Fruit fly (Drosophila melanogaster): Measurements from ENCODE around the gene Lint-1.

The Lint-1 gene

dm6 chrX:11146598-11147176 lies 2.4 kb upstream of the Lint-1 start (continued):
- TF ChIP-seq hkb (optimal IDR thresholded peaks at IDR 0.05) (no peak), hkb (GFP tag; IDR thresholded peaks at IDR 0.05) (peak; percentile 64), CG9932 (GFP tag; IDR thresholded peaks at IDR 0.05) (0 out of 2 replicates have a peak, but pooled peaks have one; percentile 20), Rfx (GFP tag; IDR thresholded peaks at IDR 0.05) (0 out of 2 replicates have a peak, but pooled peaks have one; percentile 26), bsh (GFP tag; optimal IDR thresholded peaks at IDR 0.05) (peak in 1 of 2 experiments; percentile 26), CG7963 (GFP tag; IDR thresholded peaks at IDR 0.05; ENCODE audit: partially characterized antibody) (no peak), CG10209 (GFP tag; optimal IDR thresholded peaks at IDR 0.05) (no peak), nmo (GFP tag; optimal IDR thresholded peaks at IDR 0.05) (peak; percentile 39), CG7745 (tag; optimal IDR thresholded peaks at IDR 0.05) (no peak), CG16779 (GFP tag; IDR thresholded peaks at IDR 0.05) (0 out of 2 replicates have a peak, but pooled peaks have one; percentile 34), da (GFP tag; optimal IDR thresholded peaks at IDR 0.05) (peak; percentile 3), CG7839 (tag; optimal IDR thresholded peaks at IDR 0.05) (peak; percentile 14), ato (GFP tag; IDR thresholded peaks at IDR 0.05; ENCODE audit: partially characterized antibody) (no peak), Atf6 (GFP tag; IDR thresholded peaks at IDR 0.05) (peak; percentile 24; the same call in 1 of the 2 replicates), Dfd (GFP tag; optimal IDR thresholded peaks at IDR 0.05) (no peak), gro (GFP tag; optimal IDR thresholded peaks at IDR 0.05) (peak; percentile 4), CG14860 (GFP tag; IDR thresholded peaks at IDR 0.05; ENCODE audit: partially characterized antibody) (no peak), kay (GFP tag; optimal IDR thresholded peaks at IDR 0.05) (no peak), CG3838 (GFP tag; optimal IDR thresholded peaks at IDR 0.05) (no peak), unpg (GFP tag; optimal IDR thresholded peaks at IDR 0.05) (peak; percentile 21), al (GFP tag; IDR thresholded peaks at IDR 0.05) (0 out of 2 replicates have a peak, but pooled peaks have one; percentile 20), Fer3 (tag; optimal IDR thresholded peaks at IDR 0.05) (no peak), org-1 (GFP tag; optimal IDR thresholded peaks at IDR 0.05) (peak; percentile 33), ind (GFP tag; optimal IDR thresholded peaks at IDR 0.05) (peak; percentile 27), Hr78 (GFP tag; optimal IDR thresholded peaks at IDR 0.05) (no peak), CG1832 (GFP tag; optimal IDR thresholded peaks at IDR 0.05) (peak; percentile 41), lilli (GFP tag; optimal IDR thresholded peaks at IDR 0.05) (peak; percentile 4), aop (GFP tag; IDR thresholded peaks at IDR 0.05) (no peak)

- no peak for TF ChIP-seq bcd (GFP tag; optimal IDR thresholded peaks at IDR 0.05)
- no peak for TF ChIP-seq CrebB (tag; optimal IDR thresholded peaks at IDR 0.05)
- no peak for TF ChIP-seq amos (GFP tag; IDR thresholded peaks at IDR 0.05; ENCODE audit: partially characterized antibody)
- TF ChIP-seq Oli (tag; optimal IDR thresholded peaks at IDR 0.05), result no peak
- TF ChIP-seq nerfin-1 (tag; optimal IDR thresholded peaks at IDR 0.05), result peak; percentile 64
- peak; percentile 83 for TF ChIP-seq cg (GFP tag; optimal IDR thresholded peaks at IDR 0.05)
- no peak for TF ChIP-seq zen (tag; optimal IDR thresholded peaks at IDR 0.05)
- TF ChIP-seq NK7.1 (GFP tag; optimal IDR thresholded peaks at IDR 0.05), result no peak
- no peak for TF ChIP-seq CG3065 (GFP tag; optimal IDR thresholded peaks at IDR 0.05)
- TF ChIP-seq Adf1 (GFP tag; IDR thresholded peaks at IDR 0.05), result peak; percentile 93
- TF ChIP-seq aop (GFP tag; IDR thresholded peaks at IDR 0.05), result no peak
- no peak for TF ChIP-seq Stat92E (GFP tag; optimal IDR thresholded peaks at IDR 0.05)
- no peak for TF ChIP-seq klu (GFP tag; IDR thresholded peaks at IDR 0.05)
- no peak for TF ChIP-seq onecut (GFP tag; IDR thresholded peaks at IDR 0.05)
- no peak for TF ChIP-seq ro (GFP tag; IDR thresholded peaks at IDR 0.05)
- no peak for TF ChIP-seq Opbp (GFP tag; IDR thresholded peaks at IDR 0.05; ENCODE audit: partially characterized antibody)
- TF ChIP-seq ewg (GFP tag; optimal IDR thresholded peaks at IDR 0.05), result no peak
- TF ChIP-seq Bdp1 (GFP tag; optimal IDR thresholded peaks at IDR 0.05), result no peak
- peak; percentile 83 for TF ChIP-seq grau (tag; optimal IDR thresholded peaks at IDR 0.05)
- TF ChIP-seq CG33213 (GFP tag; optimal IDR thresholded peaks at IDR 0.05), result no peak
- no peak for TF ChIP-seq Doc2 (GFP tag; IDR thresholded peaks at IDR 0.05)
- TF ChIP-seq CG2875 (GFP tag; optimal IDR thresholded peaks at IDR 0.05), result no peak
- TF ChIP-seq CG12769 (tag; optimal IDR thresholded peaks at IDR 0.05), result no peak
These were observed 1.5 kb upstream of the Lint-1 start for dm6 chrX:11147553-11148067.

Data from whole organism, embryonic.